Worm (Caenorhabditis elegans) whole organism, L3 larva: ENCODE results near the gene C16D9.1.

Experiments used
- elt-3 ChIP-seq, 3 experiments: fragments of 150-350 bp in 1 of 3; sonication (generic microtip) in 2 of 3; optimal IDR thresholded peaks; 2 replicates in 2 of 3; 4 replicates in 1 of 3; lab custom pipeline; 2014 to 2017; ENCODE audit warnings: missing biosample characterization in 3 of 3, missing genetic modification characterization in 3 of 3
- fkh-2 ChIP-seq: fragments of 150-350 bp; optimal IDR thresholded peaks from 2 replicates; lab custom pipeline; 2014; ENCODE audit warnings: missing biosample characterization, missing genetic modification reagents, missing genetic modification characterization
- lin-39 ChIP-seq: fragments of 150-350 bp; optimal IDR thresholded peaks from 2 replicates; lab custom pipeline; 2018; ENCODE audit warnings: missing biosample characterization, missing genetic modification reagents, missing genetic modification characterization
- nfya-1 ChIP-seq: sonication (generic microtip); optimal IDR thresholded peaks from 2 replicates; lab custom pipeline; 2017; ENCODE audit warnings: missing genetic modification characterization, mild to moderate bottlenecking, missing compliant biosample characterization, antibody characterized with exemption, moderate library complexity; ENCODE audit not compliant: insufficient read depth
- nhr-11 ChIP-seq: fragments of 150-350 bp; optimal IDR thresholded peaks from 2 replicates; lab custom pipeline; 2014; ENCODE audit warnings: missing biosample characterization, missing genetic modification characterization
- nhr-12 ChIP-seq: fragments of 150-350 bp; optimal IDR thresholded peaks from 2 replicates; lab custom pipeline; 2014; ENCODE audit warnings: missing biosample characterization, missing genetic modification characterization
- nhr-23 ChIP-seq: fragments of 150-350 bp; optimal IDR thresholded peaks from 2 replicates; lab custom pipeline; 2014; ENCODE audit warnings: missing biosample characterization, missing genetic modification reagents, missing genetic modification characterization
- nhr-28 ChIP-seq: fragments of 150-350 bp; optimal IDR thresholded peaks from 2 replicates; lab custom pipeline; 2014; ENCODE audit warnings: missing biosample characterization, missing genetic modification characterization
- nhr-43 ChIP-seq: sonication (generic microtip); optimal IDR thresholded peaks from 2 replicates; lab custom pipeline; 2016; ENCODE audit warnings: mild to moderate bottlenecking, missing genetic modification characterization, missing compliant biosample characterization; ENCODE audit not compliant: poor library complexity, severe bottlenecking
- nhr-77 ChIP-seq: fragments of 150-350 bp; optimal IDR thresholded peaks from 2 replicates; lab custom pipeline; 2014; ENCODE audit warnings: missing biosample characterization, missing genetic modification characterization
- tbx-2 ChIP-seq: sonication (generic microtip); optimal IDR thresholded peaks from 2 replicates; lab custom pipeline; 2016; ENCODE audit warnings: mild to moderate bottlenecking, missing genetic modification characterization, missing compliant biosample characterization

ce11 chrV:8251075-8251474 lies 8.0 kb upstream of the C16D9.1 start:
- no peak for TF ChIP-seq nhr-12
- TF ChIP-seq nfya-1 (tag; lab: Kevin White, UChicago): no peak
- TF ChIP-seq lin-39 (tag; lab: Kevin White, UChicago): no peak
- TF ChIP-seq nhr-23 (tag; lab: Kevin White, UChicago): no peak
- no peak for TF ChIP-seq fkh-2 (tag; lab: Kevin White, UChicago)
- TF ChIP-seq nhr-28 (tag; lab: Kevin White, UChicago): no peak
- TF ChIP-seq elt-3 (tag; optimal IDR thresholded peaks at IDR 0.05; lab: Kevin White, UChicago): no peak
- TF ChIP-seq nhr-77: no peak
- no peak for TF ChIP-seq tbx-2 (tag; lab: Kevin White, UChicago)
- no peak for TF ChIP-seq nhr-11 (tag; lab: Kevin White, UChicago)
- no peak for TF ChIP-seq nhr-43 (tag; lab: Kevin White, UChicago)
